Fruit fly (Drosophila melanogaster): ENCODE measurements around the gene CG34015.

Gene CG34015

dm6 chrX:16458551-16458950 is 10.4 kb upstream of the CG34015 start (continued):
- TF ChIP-seq hb (GFP tag; IDR thresholded peaks at IDR 0.05; ENCODE audit: partially characterized antibody): no peak
- peak; percentile 11 for TF ChIP-seq slp2 (GFP tag; optimal IDR thresholded peaks at IDR 0.05)
- TF ChIP-seq CG4730 (GFP tag; IDR thresholded peaks at IDR 0.05): no peak
- peak; percentile 49; the same call in 1 of the 4 replicates for TF ChIP-seq Gug (GFP tag; IDR thresholded peaks at IDR 0.05)
- TF ChIP-seq CG14441 (GFP tag; IDR thresholded peaks at IDR 0.05): no peak; the same call in 1 of the 2 replicates
- no peak for TF ChIP-seq br (optimal IDR thresholded peaks at IDR 0.05)
- TF ChIP-seq phol (tag; optimal IDR thresholded peaks at IDR 0.05): peak; percentile 14
- no peak for TF ChIP-seq H2.0 (GFP tag; IDR thresholded peaks at IDR 0.05)
- no peak for TF ChIP-seq Antp (GFP tag; optimal IDR thresholded peaks at IDR 0.05)
- no peak for TF ChIP-seq CG10267 (tag; optimal IDR thresholded peaks at IDR 0.05)
- TF ChIP-seq CG10366 (GFP tag; IDR thresholded peaks at IDR 0.05): no peak
- TF ChIP-seq CG4360 (GFP tag; IDR thresholded peaks at IDR 0.05): no peak
- TF ChIP-seq tna (GFP tag; IDR thresholded peaks at IDR 0.05; ENCODE audit: partially characterized antibody): no peak
- TF ChIP-seq CG3847 (GFP tag; IDR thresholded peaks at IDR 0.05): no peak
- peak; percentile 2 for TF ChIP-seq CG18262 (tag; optimal IDR thresholded peaks at IDR 0.05)
- peak; percentile 41 for TF ChIP-seq pum (GFP tag; optimal IDR thresholded peaks at IDR 0.05)
- TF ChIP-seq tgo (GFP tag; IDR thresholded peaks at IDR 0.05): 0 out of 3 replicates have a peak, but pooled peaks have one; percentile 19
- TF ChIP-seq CG2199 (GFP tag; IDR thresholded peaks at IDR 0.05): peak; percentile 44; the same call in 1 of the 3 replicates
- no peak for TF ChIP-seq CG31441 (GFP tag; IDR thresholded peaks at IDR 0.05)
- TF ChIP-seq emc (GFP tag; optimal IDR thresholded peaks at IDR 0.05): no peak
- no peak for TF ChIP-seq CG43689 (GFP tag; IDR thresholded peaks at IDR 0.05)
- no peak for TF ChIP-seq lola (GFP tag; optimal IDR thresholded peaks at IDR 0.05)
- peak; percentile 30 for TF ChIP-seq nmo (GFP tag; optimal IDR thresholded peaks at IDR 0.05)
- peak; percentile 3 for TF ChIP-seq jumu (GFP tag; optimal IDR thresholded peaks at IDR 0.05)
- no peak for TF ChIP-seq CG17328 (GFP tag; IDR thresholded peaks at IDR 0.05)
- TF ChIP-seq Sox102F (GFP tag; optimal IDR thresholded peaks at IDR 0.05): no peak
- no peak for TF ChIP-seq btn (GFP tag; optimal IDR thresholded peaks at IDR 0.05)
- peak; percentile 19; the same call in 1 of the 2 replicates for TF ChIP-seq E2f2 (GFP tag; IDR thresholded peaks at IDR 0.05)
- no peak for TF ChIP-seq Dll (GFP tag; IDR thresholded peaks at IDR 0.05; ENCODE audit: partially characterized antibody)
- no peak for TF ChIP-seq Trl (optimal IDR thresholded peaks at IDR 0.05)
- no peak for TF ChIP-seq Trl (GFP tag; optimal IDR thresholded peaks at IDR 0.05)
- no peak for TF ChIP-seq gcm (GFP tag; optimal IDR thresholded peaks at IDR 0.05)
- peak; percentile 73 for TF ChIP-seq row (GFP tag; IDR thresholded peaks at IDR 0.05)
- no peak for TF ChIP-seq klu (GFP tag; IDR thresholded peaks at IDR 0.05)
- no peak for TF ChIP-seq CG16863 (GFP tag; optimal IDR thresholded peaks at IDR 0.05)
- no peak for TF ChIP-seq NC2α (GFP tag; optimal IDR thresholded peaks at IDR 0.05)
- no peak for TF ChIP-seq gfzf (GFP tag; optimal IDR thresholded peaks at IDR 0.05)
- TF ChIP-seq CG3065 (GFP tag; optimal IDR thresholded peaks at IDR 0.05): no peak
- no peak for TF ChIP-seq ranshi (GFP tag; IDR thresholded peaks at IDR 0.05)
- no peak for TF ChIP-seq al (GFP tag; IDR thresholded peaks at IDR 0.05)
- no peak for TF ChIP-seq NFAT (GFP tag; IDR thresholded peaks at IDR 0.05)
- TF ChIP-seq dpn (GFP tag; optimal IDR thresholded peaks at IDR 0.05): peak in 1 of 2 experiments; percentile 29
- TF ChIP-seq fu2 (GFP tag; optimal IDR thresholded peaks at IDR 0.05): no peak
- TF ChIP-seq esg (GFP tag; conservative IDR thresholded peaks at IDR 0.05): peak; percentile 32; the same call in 1 of the 2 replicates
- TF ChIP-seq B-H1 (GFP tag; IDR thresholded peaks at IDR 0.05): peak; percentile 19; the same call in 1 of the 3 replicates
- peak; percentile 36 for TF ChIP-seq cg (GFP tag; optimal IDR thresholded peaks at IDR 0.05)
- TF ChIP-seq CG13624 (GFP tag; optimal IDR thresholded peaks at IDR 0.05): no peak
- no peak for TF ChIP-seq CG8281 (tag; optimal IDR thresholded peaks at IDR 0.05)
- TF ChIP-seq Elba2 (GFP tag; optimal IDR thresholded peaks at IDR 0.05): no peak
- TF ChIP-seq stc (GFP tag; IDR thresholded peaks at IDR 0.05): 0 out of 2 replicates have a peak, but pooled peaks have one; percentile 22
- TF ChIP-seq tup (GFP tag; optimal IDR thresholded peaks at IDR 0.05): no peak
- TF ChIP-seq az2 (GFP tag; optimal IDR thresholded peaks at IDR 0.05): peak; percentile 3
- no peak for TF ChIP-seq CG12391 (tag; optimal IDR thresholded peaks at IDR 0.05)
